Fruit fly (Drosophila melanogaster): ENCODE measurements around the gene CG34164.

The CG34164 gene

dm6 chr2L:12103231-12104210 lies 47.4 kb downstream of the CG34164 start, which contains the start of the genes Patsas and ThrRS (continued):
- TF ChIP-seq tna (GFP tag; IDR thresholded peaks at IDR 0.05; ENCODE audit: partially characterized antibody) (no peak), Elba2 (GFP tag; optimal IDR thresholded peaks at IDR 0.05) (peak; percentile 63), kni (GFP tag; optimal IDR thresholded peaks at IDR 0.05) (no peak), unpg (GFP tag; optimal IDR thresholded peaks at IDR 0.05) (peak; percentile 91), pfk (GFP tag; optimal IDR thresholded peaks at IDR 0.05) (no peak), zfh1 (GFP tag; IDR thresholded peaks at IDR 0.05) (peak; percentile 78), btn (GFP tag; optimal IDR thresholded peaks at IDR 0.05) (no peak), Dip2 (GFP tag; IDR thresholded peaks at IDR 0.05) (peak; percentile 32; the same call in 1 of the 2 replicates), CG10565 (GFP tag; optimal IDR thresholded peaks at IDR 0.05) (peak; percentile 31), Sin3A (optimal IDR thresholded peaks at IDR 0.05) (peak; percentile 68), CG32767 (GFP tag; IDR thresholded peaks at IDR 0.05) (peak; percentile 72; the same call in 1 of the 2 replicates), Eip74EF (GFP tag; optimal IDR thresholded peaks at IDR 0.05) (no peak), Hr39 (optimal IDR thresholded peaks at IDR 0.05) (no peak), Opbp (GFP tag; IDR thresholded peaks at IDR 0.05; ENCODE audit: partially characterized antibody) (no peak; the same call in 2 of the 3 replicates), CG14441 (GFP tag; IDR thresholded peaks at IDR 0.05) (peak; percentile 86), NC2β (GFP tag; optimal IDR thresholded peaks at IDR 0.05) (peak; percentile 67), BtbVII (GFP tag; optimal IDR thresholded peaks at IDR 0.05) (peak; percentile 57), crp (GFP tag; optimal IDR thresholded peaks at IDR 0.05) (peak; percentile 29 to 83), TFAM (GFP tag; optimal IDR thresholded peaks at IDR 0.05) (no peak), bsh (GFP tag; optimal IDR thresholded peaks at IDR 0.05) (peak in 1 of 2 experiments; percentile 84), sr (GFP tag; IDR thresholded peaks at IDR 0.05) (no peak), esg (GFP tag; conservative IDR thresholded peaks at IDR 0.05) (peak; percentile 86), Myb (GFP tag; optimal IDR thresholded peaks at IDR 0.05) (peak; percentile 66), unc-4 (GFP tag; IDR thresholded peaks at IDR 0.05; ENCODE audit: partially characterized antibody) (no peak), CG8290 (GFP tag; optimal IDR thresholded peaks at IDR 0.05) (peak; percentile 78), CG8290 (tag; optimal IDR thresholded peaks at IDR 0.05) (no peak), al (GFP tag; IDR thresholded peaks at IDR 0.05) (peak; percentile 87), sob (GFP tag; IDR thresholded peaks at IDR 0.05) (peak; percentile 82), Pdp1 (GFP tag; optimal IDR thresholded peaks at IDR 0.05) (peak; percentile 70 to 80), CG3407 (GFP tag; optimal IDR thresholded peaks at IDR 0.05) (no peak), chif (GFP tag; optimal IDR thresholded peaks at IDR 0.05) (peak; percentile 45 to 77), E2f2 (GFP tag; IDR thresholded peaks at IDR 0.05) (peak; percentile 79), CG2120 (GFP tag; optimal IDR thresholded peaks at IDR 0.05) (peak; percentile 91), eve (GFP tag; optimal IDR thresholded peaks at IDR 0.05) (no peak), fd96Cb (tag; optimal IDR thresholded peaks at IDR 0.05) (peak; percentile 88), Sox102F (GFP tag; optimal IDR thresholded peaks at IDR 0.05) (peak; percentile 87), CG6272 (GFP tag; IDR thresholded peaks at IDR 0.05) (peak; percentile 85), ato (GFP tag; IDR thresholded peaks at IDR 0.05; ENCODE audit: partially characterized antibody) (no peak), CG31365 (tag; optimal IDR thresholded peaks at IDR 0.05) (peak; percentile 9), ham (GFP tag; IDR thresholded peaks at IDR 0.05) (no peak), CG6654 (GFP tag; optimal IDR thresholded peaks at IDR 0.05) (peak; percentile 67), Dfd (GFP tag; optimal IDR thresholded peaks at IDR 0.05) (peak in 1 of 2 experiments; percentile 39), aop (GFP tag; IDR thresholded peaks at IDR 0.05) (peak; percentile 53; the same call in 1 of the 2 replicates), CG9437 (GFP tag; optimal IDR thresholded peaks at IDR 0.05) (peak; percentile 72), maf-S (GFP tag; optimal IDR thresholded peaks at IDR 0.05) (peak; percentile 79), CG10209 (GFP tag; optimal IDR thresholded peaks at IDR 0.05) (peak; percentile 86), HHEX (GFP tag; optimal IDR thresholded peaks at IDR 0.05) (peak; percentile 81), cwo (GFP tag; optimal IDR thresholded peaks at IDR 0.05) (peak; percentile 69)
